Fruit fly (Drosophila melanogaster) whole organism, wandering third instar larva: Measurements from ENCODE around the gene shf.

Experiments
- GATAd ChIP-seq: sonication (Bioruptor generic); optimal IDR thresholded peaks from 2 replicates; lab custom pipeline; 2016; ENCODE audit warnings: missing biosample characterization, missing genetic modification characterization
- N ChIP-seq: fragments of >200 bp; optimal IDR thresholded peaks from 2 replicates; lab custom pipeline; 2018; ENCODE audit warnings: missing biosample characterization, missing external identifiers, missing genetic modification characterization
- br ChIP-seq: fragments of 200-800 bp; sonication (Bioruptor generic); optimal IDR thresholded peaks from 2 replicates; lab custom pipeline; 2016; ENCODE audit warnings: missing biosample characterization, missing genetic modification characterization
- fru ChIP-seq: fragments of 200-800 bp; sonication (Bioruptor generic); optimal IDR thresholded peaks from 3 replicates; lab custom pipeline; 2016; ENCODE audit warnings: missing biosample characterization, mild to moderate bottlenecking, missing genetic modification characterization
- jim ChIP-seq: fragments of 175-275, 200-325 bp; sonication (Bioruptor generic); optimal IDR thresholded peaks from 2 replicates; lab custom pipeline; 2016; ENCODE audit warnings: missing biosample characterization, mild to moderate bottlenecking, missing genetic modification characterization
- sage ChIP-seq: fragments of 200-800 bp; sonication (Bioruptor generic); optimal IDR thresholded peaks from 2 replicates; lab custom pipeline; 2016; ENCODE audit warnings: missing biosample characterization, mild to moderate bottlenecking, missing genetic modification characterization

dm6 chrX:6776934-6777333 is 2.5 kb downstream of the shf start:
- TF ChIP-seq jim (no peak), N (GFP tag; lab: Kevin White, UChicago) (no peak), GATAd (GFP tag; lab: Kevin White, UChicago) (no peak), br (GFP tag; lab: Kevin White, UChicago) (no peak), sage (GFP tag; lab: Kevin White, UChicago) (no peak), fru (no peak)
